Fruit fly (Drosophila melanogaster): Measurements from ENCODE around the gene Fur1.

Fur1 gene

dm6 chr3R:25490778-25491664 lies 18.2 kb upstream of the Fur1 start, which contains the start of the genes Gnpat and CG5112 (continued):
- TF ChIP-seq CG10147 (GFP tag; optimal IDR thresholded peaks at IDR 0.05) (peak; percentile 39), CG30403 (GFP tag; optimal IDR thresholded peaks at IDR 0.05) (peak; percentile 82), CG14014 (GFP tag; IDR thresholded peaks at IDR 0.05) (peak; percentile 74), Mes4 (GFP tag; optimal IDR thresholded peaks at IDR 0.05) (no peak), Usf (GFP tag; optimal IDR thresholded peaks at IDR 0.05) (no peak), CG10959 (GFP tag; IDR thresholded peaks at IDR 0.05) (peak; percentile 79), mirr (GFP tag; optimal IDR thresholded peaks at IDR 0.05) (peak; percentile 60), phol (tag; optimal IDR thresholded peaks at IDR 0.05) (peak; percentile 69), CG7357 (GFP tag; IDR thresholded peaks at IDR 0.05) (0 out of 3 replicates have a peak, but pooled peaks have one; percentile 5), rib (GFP tag; IDR thresholded peaks at IDR 0.05) (peak; percentile 26; the same call in 1 of the 2 replicates), sim (GFP tag; IDR thresholded peaks at IDR 0.05) (peak; percentile 33; the same call in 1 of the 2 replicates), pzg (GFP tag; optimal IDR thresholded peaks at IDR 0.05) (peak; percentile 72), Hand (GFP tag; optimal IDR thresholded peaks at IDR 0.05) (no peak), cato (GFP tag; optimal IDR thresholded peaks at IDR 0.05; ENCODE audit: borderline replicate concordance) (no peak), CG16863 (GFP tag; optimal IDR thresholded peaks at IDR 0.05) (no peak), Hmr (GFP tag; optimal IDR thresholded peaks at IDR 0.05) (peak; percentile 62), HHEX (GFP tag; optimal IDR thresholded peaks at IDR 0.05) (peak; percentile 36), Optix (GFP tag; IDR thresholded peaks at IDR 0.05) (peak; percentile 62), BEAF-32 (GFP tag; optimal IDR thresholded peaks at IDR 0.05) (peak; percentile 65), CG14860 (GFP tag; IDR thresholded peaks at IDR 0.05; ENCODE audit: partially characterized antibody) (peak; percentile 49; the same call in 2 of the 3 replicates), Hr3 (GFP tag; optimal IDR thresholded peaks at IDR 0.05) (peak; percentile 61), PHDP (tag; optimal IDR thresholded peaks at IDR 0.05) (peak; percentile 58), Antp (GFP tag; optimal IDR thresholded peaks at IDR 0.05) (peak; percentile 73), gfzf (GFP tag; optimal IDR thresholded peaks at IDR 0.05) (peak; percentile 21), Side (GFP tag; optimal IDR thresholded peaks at IDR 0.05) (no peak), dpn (GFP tag; optimal IDR thresholded peaks at IDR 0.05) (peak in 1 of 2 experiments; percentile 57), Adf1 (GFP tag; IDR thresholded peaks at IDR 0.05) (peak; percentile 66), CG12155 (GFP tag; optimal IDR thresholded peaks at IDR 0.05) (peak; percentile 11), zen2 (GFP tag; IDR thresholded peaks at IDR 0.05; ENCODE audit: partially characterized antibody) (peak; percentile 61; the same call in 2 of the 3 replicates), CG6272 (GFP tag; IDR thresholded peaks at IDR 0.05) (peak; percentile 70), CG30020 (tag; optimal IDR thresholded peaks at IDR 0.05) (peak; percentile 72), bigmax (GFP tag; optimal IDR thresholded peaks at IDR 0.05) (no peak), pan (optimal IDR thresholded peaks at IDR 0.05) (no peak), pan (GFP tag; optimal IDR thresholded peaks at IDR 0.05 in 1 of 2, IDR thresholded peaks at IDR 0.05 in 1 of 2) (peak in 1 of 2 experiments; percentile 80), CG14965 (GFP tag; optimal IDR thresholded peaks at IDR 0.05; ENCODE audit: borderline replicate concordance) (no peak), lov (optimal IDR thresholded peaks at IDR 0.05) (no peak), lov (GFP tag; IDR thresholded peaks at IDR 0.05) (peak; percentile 85), gsb (GFP tag; IDR thresholded peaks at IDR 0.05) (peak; percentile 68), CG6791 (GFP tag; IDR thresholded peaks at IDR 0.05; ENCODE audit: partially characterized antibody) (peak; percentile 80), CG18011 (GFP tag; optimal IDR thresholded peaks at IDR 0.05) (peak; percentile 42), CG6689 (GFP tag; IDR thresholded peaks at IDR 0.05) (0 out of 2 replicates have a peak, but pooled peaks have one; percentile 12), CG8281 (tag; optimal IDR thresholded peaks at IDR 0.05) (no peak), ac (GFP tag; optimal IDR thresholded peaks at IDR 0.05) (peak; percentile 96), oc (tag; optimal IDR thresholded peaks at IDR 0.05) (no peak), emc (GFP tag; optimal IDR thresholded peaks at IDR 0.05) (no peak), jing (GFP tag; optimal IDR thresholded peaks at IDR 0.05) (no peak), MESR4 (GFP tag; optimal IDR thresholded peaks at IDR 0.05) (peak; percentile 54), D19A (tag; optimal IDR thresholded peaks at IDR 0.05) (peak; percentile 46)
